Fruit fly (Drosophila melanogaster) whole organism, embryonic: ENCODE measurements around the gene Tsp5D.
A peak's percentile ranks its signal among the peaks of the same experiment; 100 is the strongest.

Experiments used
- Abd-B ChIP-seq: fragments of 200-800 bp; sonication (Bioruptor generic); optimal IDR thresholded peaks from 2 replicates; lab custom pipeline; 2018; ENCODE audit warnings: missing biosample characterization, mild to moderate bottlenecking, missing genetic modification characterization, moderate library complexity
- Asciz ChIP-seq: fragments of 200-800 bp; sonication (Bioruptor generic); optimal IDR thresholded peaks from 2 replicates; lab custom pipeline; 2017; ENCODE audit warnings: missing biosample characterization, mild to moderate bottlenecking, missing genetic modification characterization, missing genetic modification reagents
- CG10274 ChIP-seq: fragments of 200-800 bp; sonication (Bioruptor generic); optimal IDR thresholded peaks from 3 replicates; lab custom pipeline; 2017; ENCODE audit warnings: missing biosample characterization, mild to moderate bottlenecking, missing genetic modification characterization
- CG12659 ChIP-seq: fragments of 200-800 bp; sonication (Bioruptor generic); optimal IDR thresholded peaks from 3 replicates; lab custom pipeline; 2017; ENCODE audit warnings: mild to moderate bottlenecking, missing biosample characterization, missing genetic modification reagents, missing genetic modification characterization
- CG14441 ChIP-seq: fragments of 200-800 bp; sonication (Bioruptor generic); IDR thresholded peaks from 2 replicates; pipeline ENCODE4 v1.3.6; 2022; ENCODE audit warnings: missing biosample characterization, missing genetic modification characterization
- CG17829 ChIP-seq: fragments of 200-800 bp; optimal IDR thresholded peaks from 2 replicates; lab custom pipeline; 2019; ENCODE audit warnings: missing biosample characterization, mild to moderate bottlenecking, missing genetic modification characterization, moderate library complexity
- CG17912 ChIP-seq: fragments of 200-800 bp; sonication (Bioruptor generic); optimal IDR thresholded peaks from 2 replicates; lab custom pipeline; 2018; ENCODE audit warnings: missing biosample characterization, mild to moderate bottlenecking, missing genetic modification characterization
- CG18262 ChIP-seq: fragments of 200-800 bp; optimal IDR thresholded peaks from 3 replicates; lab custom pipeline; 2019; ENCODE audit warnings: missing biosample characterization, mild to moderate bottlenecking, missing genetic modification characterization, moderate library complexity
- CG2120 ChIP-seq: fragments of 200-800 bp; sonication (Bioruptor generic); optimal IDR thresholded peaks from 3 replicates; lab custom pipeline; 2016; ENCODE audit warnings: missing biosample characterization, missing genetic modification characterization
- CG30020 ChIP-seq: fragments of 200-800 bp; optimal IDR thresholded peaks from 2 replicates; lab custom pipeline; 2019; ENCODE audit warnings: missing biosample characterization, mild to moderate bottlenecking, missing genetic modification characterization, moderate library complexity
- CG30403 ChIP-seq: fragments of 200-800 bp; sonication (Bioruptor generic); optimal IDR thresholded peaks from 3 replicates; lab custom pipeline; 2016; ENCODE audit warnings: missing biosample characterization, missing genetic modification characterization
- CG31441 ChIP-seq: fragments of 200-800 bp; sonication (Bioruptor generic); IDR thresholded peaks from 2 replicates; pipeline ENCODE4 v1.3.6; 2022; ENCODE audit warnings: missing biosample characterization, missing genetic modification characterization
- CG34376 ChIP-seq: fragments of 200-800 bp; sonication (Bioruptor generic); optimal IDR thresholded peaks from 2 replicates; lab custom pipeline; 2018; ENCODE audit warnings: missing biosample characterization, mild to moderate bottlenecking, missing genetic modification characterization
- CG3847 ChIP-seq: fragments of 200-800 bp; sonication (Bioruptor generic); IDR thresholded peaks from 2 replicates; pipeline ENCODE4 v1.3.6; 2022; ENCODE audit warnings: missing biosample characterization, missing genetic modification characterization
- CG3995 ChIP-seq: fragments of 200-800 bp; sonication (Bioruptor generic); optimal IDR thresholded peaks from 3 replicates; lab custom pipeline; 2016; ENCODE audit warnings: missing biosample characterization, missing genetic modification characterization
- CG4730 ChIP-seq: fragments of 200-800 bp; sonication (Bioruptor generic); IDR thresholded peaks from 2 replicates; pipeline ENCODE4 v1.3.6; 2022; ENCODE audit warnings: missing biosample characterization, missing genetic modification characterization
- CG6813 ChIP-seq: fragments of 200-800 bp; sonication (Bioruptor generic); optimal IDR thresholded peaks from 2 replicates; lab custom pipeline; 2017; ENCODE audit warnings: missing biosample characterization, missing genetic modification characterization, mild to moderate bottlenecking, moderate library complexity, missing genetic modification reagents
- CG7963 ChIP-seq: fragments of 200-800 bp; sonication (Bioruptor generic); IDR thresholded peaks from 3 replicates; pipeline ENCODE4 v1.3.6; 2022; ENCODE audit warnings: missing biosample characterization, missing genetic modification characterization; ENCODE audit not compliant: partially characterized antibody
- CG9817 ChIP-seq: fragments of 200-800 bp; sonication (Bioruptor generic); optimal IDR thresholded peaks from 2 replicates; lab custom pipeline; 2018; ENCODE audit warnings: missing biosample characterization, mild to moderate bottlenecking, missing genetic modification characterization, moderate library complexity
- D ChIP-seq, 2 experiments: fragments of 200-800 bp in 1 of 2; fragments of >200 bp in 1 of 2; sonication (Bioruptor generic) in 1 of 2; optimal IDR thresholded peaks; 2 replicates in 1 of 2; 3 replicates in 1 of 2; lab custom pipeline; 2017; ENCODE audit warnings: mild to moderate bottlenecking in 1 of 2, missing biosample characterization in 1 of 2, missing genetic modification characterization in 1 of 2, missing genetic modification reagents in 1 of 2
- Dfd ChIP-seq, 2 experiments: fragments of >200 bp; optimal IDR thresholded peaks; 2 replicates each; lab custom pipeline; 2017; ENCODE audit warnings: missing biosample characterization in 2 of 2, missing genetic modification characterization in 2 of 2
- Dip2 ChIP-seq: fragments of 200-800 bp; sonication (Bioruptor generic); IDR thresholded peaks from 2 replicates; pipeline ENCODE4 v1.3.6; 2022; ENCODE audit warnings: missing biosample characterization, missing genetic modification characterization
- HmgZ ChIP-seq: fragments of 200-800 bp; sonication (Bioruptor generic); optimal IDR thresholded peaks from 2 replicates; lab custom pipeline; 2018; ENCODE audit warnings: missing biosample characterization, mild to moderate bottlenecking, missing genetic modification characterization
- Hmx ChIP-seq: fragments of 200-800 bp; sonication (Bioruptor generic); optimal IDR thresholded peaks from 2 replicates; lab custom pipeline; 2016; ENCODE audit warnings: missing biosample characterization, missing genetic modification characterization
- Jarid2 ChIP-seq: fragments of 200-800 bp; sonication (Bioruptor generic); optimal IDR thresholded peaks from 3 replicates; lab custom pipeline; 2017; ENCODE audit warnings: mild to moderate bottlenecking, missing biosample characterization, missing genetic modification reagents, missing genetic modification characterization
- Lpt ChIP-seq: fragments of >200 bp; optimal IDR thresholded peaks from 2 replicates; lab custom pipeline; 2018; ENCODE audit warnings: missing biosample characterization, missing genetic modification characterization
- MTF-1 ChIP-seq: fragments of 200-800 bp; sonication (Bioruptor generic); optimal IDR thresholded peaks from 2 replicates; lab custom pipeline; 2018; ENCODE audit warnings: missing biosample characterization, mild to moderate bottlenecking, missing genetic modification characterization, borderline replicate concordance
- Vsx1 ChIP-seq: fragments of 200-800 bp; sonication (Bioruptor generic); optimal IDR thresholded peaks from 2 replicates; lab custom pipeline; 2017; ENCODE audit warnings: missing biosample characterization, mild to moderate bottlenecking, missing genetic modification characterization, missing genetic modification reagents
- br ChIP-seq: fragments of >200 bp; optimal IDR thresholded peaks from 2 replicates; lab custom pipeline; 2017
- cas ChIP-seq: fragments of 200-800 bp; sonication (Bioruptor generic); IDR thresholded peaks from 2 replicates; pipeline ENCODE4 v1.3.6; 2022; ENCODE audit warnings: missing biosample characterization, missing genetic modification characterization
- crp ChIP-seq, 2 experiments: fragments of 200-800 bp; sonication (Bioruptor generic); optimal IDR thresholded peaks; 2 replicates in 1 of 2; 3 replicates in 1 of 2; lab custom pipeline; 2017; ENCODE audit warnings: missing biosample characterization in 2 of 2, missing genetic modification characterization in 2 of 2, mild to moderate bottlenecking in 1 of 2, moderate library complexity in 1 of 2
- dimm ChIP-seq: fragments of 200-800 bp; sonication (Bioruptor generic); IDR thresholded peaks from 2 replicates; pipeline ENCODE4 v1.3.6; 2022; ENCODE audit warnings: missing biosample characterization, missing genetic modification characterization
- fru ChIP-seq: fragments of >200 bp; optimal IDR thresholded peaks from 2 replicates; lab custom pipeline; 2017
- gro ChIP-seq: fragments of 200-800 bp; sonication (Bioruptor generic); optimal IDR thresholded peaks from 2 replicates; lab custom pipeline; 2016; ENCODE audit warnings: missing biosample characterization, missing genetic modification characterization
- inv ChIP-seq: fragments of 200-800 bp; sonication (Bioruptor generic); IDR thresholded peaks from 2 replicates; pipeline ENCODE4 v1.3.6; 2022; ENCODE audit warnings: missing biosample characterization, missing genetic modification characterization; ENCODE audit not compliant: partially characterized antibody
- ken ChIP-seq: fragments of 200-800 bp; sonication (Bioruptor generic); IDR thresholded peaks from 3 replicates; pipeline ENCODE4 v1.3.6; 2022; ENCODE audit warnings: missing biosample characterization, missing genetic modification characterization
- maf-S ChIP-seq: fragments of 200-800 bp; sonication (Bioruptor generic); optimal IDR thresholded peaks from 2 replicates; lab custom pipeline; 2016; ENCODE audit warnings: missing biosample characterization, missing genetic modification characterization
- mld ChIP-seq: fragments of 200-800 bp; sonication (Bioruptor generic); IDR thresholded peaks from 3 replicates; pipeline ENCODE4 v1.3.6; 2022; ENCODE audit warnings: missing biosample characterization, missing genetic modification characterization; ENCODE audit not compliant: partially characterized antibody
- nmo ChIP-seq: fragments of 200-800 bp; sonication (Bioruptor generic); optimal IDR thresholded peaks from 2 replicates; lab custom pipeline; 2018; ENCODE audit warnings: missing biosample characterization, mild to moderate bottlenecking, missing genetic modification characterization, moderate library complexity
- oc ChIP-seq: fragments of 200-800 bp; sonication (Bioruptor generic); optimal IDR thresholded peaks from 2 replicates; lab custom pipeline; 2018; ENCODE audit warnings: missing biosample characterization, mild to moderate bottlenecking, missing genetic modification characterization, moderate library complexity
- pho ChIP-seq: fragments of 200-800 bp; sonication (Bioruptor generic); optimal IDR thresholded peaks from 2 replicates; lab custom pipeline; 2016; ENCODE audit warnings: missing biosample characterization, missing genetic modification characterization
- pzg ChIP-seq: fragments of 200-800 bp; sonication (Bioruptor generic); optimal IDR thresholded peaks from 3 replicates; lab custom pipeline; 2018; ENCODE audit warnings: missing biosample characterization, mild to moderate bottlenecking, missing genetic modification characterization, moderate library complexity
- rib ChIP-seq: fragments of 200-800 bp; sonication (Bioruptor generic); IDR thresholded peaks from 2 replicates; pipeline ENCODE4 v1.3.6; 2022; ENCODE audit warnings: missing biosample characterization, missing genetic modification characterization
- row ChIP-seq: fragments of 200-800 bp; sonication (Bioruptor generic); IDR thresholded peaks from 3 replicates; pipeline ENCODE4 v1.3.6; 2022; ENCODE audit warnings: missing biosample characterization, missing genetic modification characterization
- shn ChIP-seq: fragments of 200-800 bp; sonication (Bioruptor generic); optimal IDR thresholded peaks from 3 replicates; lab custom pipeline; 2016; ENCODE audit warnings: missing biosample characterization, missing genetic modification characterization
- ssp ChIP-seq: fragments of 200-800 bp; sonication (Bioruptor generic); IDR thresholded peaks from 2 replicates; pipeline ENCODE4 v1.3.6; 2022; ENCODE audit warnings: missing biosample characterization, missing genetic modification characterization
- stc ChIP-seq: fragments of 200-800 bp; sonication (Bioruptor generic); IDR thresholded peaks from 2 replicates; pipeline ENCODE4 v1.3.6; 2022; ENCODE audit warnings: missing biosample characterization, missing genetic modification characterization
- tin ChIP-seq: fragments of 200-800 bp; sonication (Bioruptor generic); optimal IDR thresholded peaks from 3 replicates; lab custom pipeline; 2016; ENCODE audit warnings: missing biosample characterization, missing genetic modification characterization
- tx ChIP-seq: fragments of 200-800 bp; sonication (Bioruptor generic); optimal IDR thresholded peaks from 2 replicates; lab custom pipeline; 2016; ENCODE audit warnings: missing biosample characterization, missing genetic modification characterization
- vnd ChIP-seq: fragments of 200-800 bp; sonication (Bioruptor generic); IDR thresholded peaks from 3 replicates; pipeline ENCODE4 v1.3.6; 2022; ENCODE audit warnings: missing biosample characterization, missing genetic modification characterization; ENCODE audit not compliant: partially characterized antibody
- wek ChIP-seq: fragments of 200-800 bp; sonication (Bioruptor generic); optimal IDR thresholded peaks from 3 replicates; lab custom pipeline; 2018; ENCODE audit warnings: missing biosample characterization, mild to moderate bottlenecking, missing genetic modification characterization, moderate library complexity

Gene Tsp5D

dm6 chrX:6074845-6075244, at the start of gene Tsp5D (continued):
- no peak for TF ChIP-seq Dfd (GFP tag; optimal IDR thresholded peaks at IDR 0.05; lab: Kevin White, UChicago)
- peak; percentile 24 for TF ChIP-seq CG2120 (GFP tag; lab: Kevin White, UChicago)
- TF ChIP-seq CG3847: peak; percentile 89
- 0 out of 2 replicates have a peak, but pooled peaks have one; percentile 64 for TF ChIP-seq rib (GFP tag; lab: Robert Waterston, UW)
- TF ChIP-seq dimm (GFP tag; lab: Robert Waterston, UW): peak; percentile 92
- peak in 1 of 2 experiments; percentile 40 for TF ChIP-seq crp (GFP tag; optimal IDR thresholded peaks at IDR 0.05; lab: Kevin White, UChicago)
- peak; percentile 36 for TF ChIP-seq tx (GFP tag; lab: Kevin White, UChicago)
- TF ChIP-seq row (GFP tag; lab: Robert Waterston, UW): peak; percentile 95
- TF ChIP-seq CG31441 (GFP tag; lab: Robert Waterston, UW): peak; percentile 93
- peak; percentile 95 for TF ChIP-seq ken (GFP tag; lab: Robert Waterston, UW)
- TF ChIP-seq inv (GFP tag; lab: Robert Waterston, UW): no peak
- no peak for TF ChIP-seq Dip2
- peak; percentile 89 for TF ChIP-seq CG12659 (GFP tag; lab: Kevin White, UChicago)
- no peak for TF ChIP-seq CG34376 (GFP tag; lab: Kevin White, UChicago)
- TF ChIP-seq CG30403 (GFP tag; lab: Kevin White, UChicago): peak; percentile 86
- peak; percentile 83 for TF ChIP-seq CG9817 (tag; lab: Kevin White, UChicago)
- TF ChIP-seq shn (GFP tag; lab: Kevin White, UChicago): no peak
- TF ChIP-seq Jarid2 (GFP tag; lab: Kevin White, UChicago): peak; percentile 74
- TF ChIP-seq CG30020 (tag; lab: Kevin White, UChicago): peak; percentile 53
- peak; percentile 95 for TF ChIP-seq stc (GFP tag; lab: Robert Waterston, UW)
- no peak for TF ChIP-seq maf-S (GFP tag; lab: Kevin White, UChicago)
- peak; percentile 96 for TF ChIP-seq CG14441 (GFP tag; lab: Robert Waterston, UW)
- TF ChIP-seq HmgZ (tag; lab: Kevin White, UChicago): peak; percentile 79
- no peak for TF ChIP-seq CG3995 (GFP tag; lab: Kevin White, UChicago)
- TF ChIP-seq fru: no peak
- peak; percentile 28 for TF ChIP-seq CG17912 (GFP tag; lab: Kevin White, UChicago)
- no peak for TF ChIP-seq Hmx (GFP tag; lab: Kevin White, UChicago)
- TF ChIP-seq vnd (GFP tag; lab: Robert Waterston, UW): no peak
- no peak for TF ChIP-seq pho (GFP tag; lab: Kevin White, UChicago)
- TF ChIP-seq cas (GFP tag; lab: Robert Waterston, UW): peak; percentile 75; the same call in 1 of the 2 replicates
- peak; percentile 72 for TF ChIP-seq CG10274 (GFP tag; lab: Kevin White, UChicago)
- TF ChIP-seq mld (GFP tag; lab: Robert Waterston, UW): no peak
- TF ChIP-seq wek (GFP tag; lab: Kevin White, UChicago): peak; percentile 75
- no peak for TF ChIP-seq D (optimal IDR thresholded peaks at IDR 0.05; lab: Kevin White, UChicago)
- TF ChIP-seq D (GFP tag; optimal IDR thresholded peaks at IDR 0.05; lab: Kevin White, UChicago): peak; percentile 96
- peak; percentile 86 for TF ChIP-seq ssp (GFP tag; lab: Robert Waterston, UW)
- TF ChIP-seq gro (GFP tag; lab: Kevin White, UChicago): no peak
- TF ChIP-seq br: no peak
- peak; percentile 96 for TF ChIP-seq Asciz (GFP tag; lab: Kevin White, UChicago)
- no peak for TF ChIP-seq Lpt (GFP tag; lab: Kevin White, UChicago)
- peak; percentile 92 for TF ChIP-seq CG4730
- TF ChIP-seq MTF-1: peak; percentile 88
- peak; percentile 88 for TF ChIP-seq tin (GFP tag; lab: Kevin White, UChicago)
- TF ChIP-seq nmo: peak; percentile 90
- TF ChIP-seq pzg (GFP tag; lab: Kevin White, UChicago): no peak
- TF ChIP-seq Abd-B: peak; percentile 66
- TF ChIP-seq CG17829 (tag; lab: Kevin White, UChicago): peak; percentile 93
- TF ChIP-seq CG7963 (GFP tag; lab: Robert Waterston, UW): no peak
- TF ChIP-seq CG6813 (GFP tag; lab: Kevin White, UChicago): peak; percentile 87
- TF ChIP-seq oc (tag; lab: Kevin White, UChicago): peak; percentile 95
- peak; percentile 79 for TF ChIP-seq Vsx1 (GFP tag; lab: Kevin White, UChicago)
- TF ChIP-seq CG18262 (tag; lab: Kevin White, UChicago): peak; percentile 91
